Fruit fly (Drosophila melanogaster) Kc167 (cell line): ENCODE results near the gene fzo.

Experiments
- Myc ChIP-seq: fragments of >200 bp; optimal IDR thresholded peaks from 2 replicates; lab custom pipeline; 2017; ENCODE audit warnings: missing external identifiers
- h ChIP-seq: fragments of >200 bp; optimal IDR thresholded peaks from 3 replicates; lab custom pipeline; 2018; ENCODE audit warnings: missing external identifiers
- psq ChIP-seq: fragments of >200 bp; optimal IDR thresholded peaks from 2 replicates; lab custom pipeline; 2017; ENCODE audit warnings: missing external identifiers

DNA sequence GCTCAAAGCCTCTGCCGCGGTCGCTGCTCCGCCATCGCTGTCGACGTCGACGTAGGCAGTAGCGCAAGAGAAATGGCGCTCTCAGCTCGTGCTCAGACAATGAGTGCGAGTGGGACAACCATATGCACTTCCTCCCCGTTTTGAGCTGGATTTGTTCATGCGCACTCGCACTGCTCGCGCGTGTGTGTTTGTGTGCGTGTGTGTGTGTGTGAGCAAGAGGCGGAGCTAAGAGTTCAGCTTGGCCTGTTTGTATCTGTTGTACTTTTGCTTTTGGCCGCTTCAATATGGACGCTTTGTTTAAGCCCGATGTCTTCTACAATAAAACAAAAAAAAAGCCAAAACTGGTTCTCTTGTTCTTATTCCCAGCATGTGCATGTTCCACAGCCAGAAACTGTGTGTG is 2.7 kb downstream of the fzo start:
- TF ChIP-seq psq (no peak), h (lab: Kevin White, UChicago) (no peak), Myc (lab: Kevin White, UChicago) (no peak)
